Fruit fly (Drosophila melanogaster) whole organism, prepupa: ENCODE data around the gene pyd.

Experiments used
- Blimp-1 ChIP-seq: fragments of 200-800 bp; sonication (Bioruptor generic); optimal IDR thresholded peaks from 3 replicates; lab custom pipeline; 2017; ENCODE audit warnings: missing biosample characterization, missing genetic modification characterization, mild to moderate bottlenecking, moderate library complexity, missing genetic modification reagents
- CG10631 ChIP-seq: fragments of 200-800 bp; sonication (Bioruptor generic); optimal IDR thresholded peaks from 2 replicates; lab custom pipeline; 2016; ENCODE audit warnings: missing biosample characterization, missing genetic modification characterization
- CG11294 ChIP-seq: fragments of 200-800 bp; sonication (Bioruptor generic); IDR thresholded peaks from 2 replicates; pipeline ENCODE4 v1.3.6; 2022; ENCODE audit warnings: missing biosample characterization, missing genetic modification characterization
- CG11762 ChIP-seq: fragments of 200-800 bp; sonication (Bioruptor generic); optimal IDR thresholded peaks from 3 replicates; lab custom pipeline; 2016; ENCODE audit warnings: missing biosample characterization, missing genetic modification characterization; ENCODE audit not compliant: insufficient read depth
- CG11902 ChIP-seq: fragments of 200-800 bp; sonication (Bioruptor generic); optimal IDR thresholded peaks from 3 replicates; lab custom pipeline; 2016; ENCODE audit warnings: missing biosample characterization, missing genetic modification characterization
- CG15336 ChIP-seq: fragments of 200-800 bp; sonication (Bioruptor generic); IDR thresholded peaks from 2 replicates; pipeline ENCODE4 v1.3.6; 2022; ENCODE audit warnings: missing biosample characterization, missing genetic modification characterization
- CG1621 ChIP-seq: fragments of 200-800 bp; sonication (Bioruptor generic); optimal IDR thresholded peaks from 3 replicates; lab custom pipeline; 2018; ENCODE audit warnings: missing biosample characterization, mild to moderate bottlenecking, missing genetic modification characterization
- CG16779 ChIP-seq: fragments of 200-800 bp; sonication (Bioruptor generic); optimal IDR thresholded peaks from 3 replicates; lab custom pipeline; 2017; ENCODE audit warnings: missing biosample characterization, mild to moderate bottlenecking, missing genetic modification characterization
- CG3032 ChIP-seq: fragments of 200-800 bp; optimal IDR thresholded peaks from 2 replicates; lab custom pipeline; 2019; ENCODE audit warnings: missing biosample characterization, mild to moderate bottlenecking, missing genetic modification characterization, moderate library complexity
- CG31627 ChIP-seq: fragments of 200-800 bp; sonication (Bioruptor generic); optimal IDR thresholded peaks from 3 replicates; lab custom pipeline; 2016; ENCODE audit warnings: missing biosample characterization, missing genetic modification characterization
- CG32006 ChIP-seq: fragments of 200-800 bp; sonication (Bioruptor generic); optimal IDR thresholded peaks from 3 replicates; lab custom pipeline; 2017; ENCODE audit warnings: missing biosample characterization, mild to moderate bottlenecking, missing genetic modification characterization
- CG34406 ChIP-seq: fragments of 200-800 bp; sonication (Bioruptor generic); optimal IDR thresholded peaks from 3 replicates; lab custom pipeline; 2016; ENCODE audit warnings: missing biosample characterization, missing genetic modification characterization
- CG3919 ChIP-seq: fragments of 200-800 bp; sonication (Bioruptor generic); optimal IDR thresholded peaks from 3 replicates; lab custom pipeline; 2016; ENCODE audit warnings: missing biosample characterization, missing genetic modification characterization
- CG4318 ChIP-seq: fragments of 200-800 bp; sonication (Bioruptor generic); optimal IDR thresholded peaks from 3 replicates; lab custom pipeline; 2017; ENCODE audit warnings: missing biosample characterization, mild to moderate bottlenecking, missing genetic modification characterization
- CG6163 ChIP-seq: fragments of 200-800 bp; sonication (Bioruptor generic); IDR thresholded peaks from 3 replicates; pipeline ENCODE4 v1.3.6; 2022; ENCODE audit warnings: missing biosample characterization, missing genetic modification characterization
- CG6276 ChIP-seq: fragments of 200-800 bp; sonication (Bioruptor generic); optimal IDR thresholded peaks from 2 replicates; lab custom pipeline; 2017; ENCODE audit warnings: missing biosample characterization, mild to moderate bottlenecking, missing genetic modification characterization
- CG6792 ChIP-seq: fragments of 200-800 bp; sonication (Bioruptor generic); optimal IDR thresholded peaks from 3 replicates; lab custom pipeline; 2016; ENCODE audit warnings: missing biosample characterization, missing genetic modification characterization
- CG6854 ChIP-seq: fragments of 200-800 bp; sonication (Bioruptor generic); optimal IDR thresholded peaks from 2 replicates; lab custom pipeline; 2017; ENCODE audit warnings: missing biosample characterization, mild to moderate bottlenecking, missing genetic modification characterization
- CG8319 ChIP-seq: fragments of 200-800 bp; sonication (Bioruptor generic); optimal IDR thresholded peaks from 3 replicates; lab custom pipeline; 2016; ENCODE audit warnings: missing biosample characterization, missing genetic modification characterization
- CG8632 ChIP-seq: fragments of 200-800 bp; sonication (Bioruptor generic); optimal IDR thresholded peaks from 3 replicates; lab custom pipeline; 2016; ENCODE audit warnings: missing biosample characterization, missing genetic modification characterization
- CG9139 ChIP-seq: fragments of 200-800 bp; sonication (Bioruptor generic); optimal IDR thresholded peaks from 3 replicates; lab custom pipeline; 2017; ENCODE audit warnings: missing biosample characterization, mild to moderate bottlenecking, missing genetic modification characterization
- Eip75B ChIP-seq: fragments of 200-800 bp; sonication (Bioruptor generic); optimal IDR thresholded peaks from 3 replicates; lab custom pipeline; 2016; ENCODE audit warnings: missing biosample characterization, missing genetic modification characterization
- Eip78C ChIP-seq: fragments of 200-800 bp; sonication (Bioruptor generic); peaks from one replicate; lab custom pipeline; 2016; ENCODE audit warnings: missing biosample characterization, missing genetic modification characterization
- Eip93F ChIP-seq: fragments of 200-800 bp; sonication (Bioruptor generic); optimal IDR thresholded peaks from 2 replicates; lab custom pipeline; 2016; ENCODE audit warnings: missing biosample characterization, mild to moderate bottlenecking, missing genetic modification characterization
- Ets21C ChIP-seq: fragments of 200-800 bp; sonication (Bioruptor generic); optimal IDR thresholded peaks from 3 replicates; lab custom pipeline; 2016; ENCODE audit warnings: missing biosample characterization, missing genetic modification characterization
- Gug ChIP-seq: fragments of 200-800 bp; sonication (Bioruptor generic); IDR thresholded peaks from 2 replicates; pipeline ENCODE4 v1.3.6; 2022; ENCODE audit warnings: missing biosample characterization, missing genetic modification characterization
- Hr39 ChIP-seq: fragments of 200-800 bp; sonication (Bioruptor generic); optimal IDR thresholded peaks from 2 replicates; lab custom pipeline; 2016; ENCODE audit warnings: missing biosample characterization, missing genetic modification characterization
- Hr4 ChIP-seq: fragments of 200-800 bp; sonication (Bioruptor generic); optimal IDR thresholded peaks from 3 replicates; lab custom pipeline; 2016; ENCODE audit warnings: missing biosample characterization, missing genetic modification characterization
- Lpt ChIP-seq: fragments of 200-800 bp; sonication (Bioruptor generic); optimal IDR thresholded peaks from 3 replicates; lab custom pipeline; 2016; ENCODE audit warnings: missing biosample characterization, missing genetic modification characterization
- Met ChIP-seq: fragments of 200-800 bp; sonication (Bioruptor generic); optimal IDR thresholded peaks from 3 replicates; lab custom pipeline; 2016; ENCODE audit warnings: missing biosample characterization, missing genetic modification characterization
- Smox ChIP-seq: fragments of 200-800 bp; sonication (Bioruptor generic); optimal IDR thresholded peaks from 3 replicates; lab custom pipeline; 2016; ENCODE audit warnings: missing biosample characterization, missing genetic modification characterization
- Sox102F ChIP-seq: fragments of 200-800 bp; sonication (Bioruptor generic); optimal IDR thresholded peaks from 2 replicates; lab custom pipeline; 2016; ENCODE audit warnings: missing biosample characterization, mild to moderate bottlenecking, missing genetic modification characterization
- achi ChIP-seq: fragments of 200-800 bp; sonication (Bioruptor generic); optimal IDR thresholded peaks from 3 replicates; lab custom pipeline; 2016; ENCODE audit warnings: missing biosample characterization, missing genetic modification characterization
- acj6 ChIP-seq: fragments of 200-800 bp; sonication (Bioruptor generic); optimal IDR thresholded peaks from 3 replicates; lab custom pipeline; 2016; ENCODE audit warnings: missing biosample characterization, missing genetic modification characterization
- cyc ChIP-seq: fragments of 200-800 bp; sonication (Bioruptor generic); optimal IDR thresholded peaks from 3 replicates; lab custom pipeline; 2016; ENCODE audit warnings: missing biosample characterization, missing genetic modification characterization
- esn ChIP-seq: fragments of 200-800 bp; sonication (Bioruptor generic); optimal IDR thresholded peaks from 2 replicates; lab custom pipeline; 2016; ENCODE audit warnings: missing biosample characterization, mild to moderate bottlenecking, missing genetic modification characterization, moderate library complexity
- fd85E ChIP-seq: fragments of 200-800 bp; sonication (Bioruptor generic); optimal IDR thresholded peaks from 3 replicates; lab custom pipeline; 2016; ENCODE audit warnings: missing biosample characterization, missing genetic modification characterization
- fkh ChIP-seq: fragments of 200-800 bp; sonication (Bioruptor generic); optimal IDR thresholded peaks from 3 replicates; lab custom pipeline; 2017; ENCODE audit warnings: missing biosample characterization, mild to moderate bottlenecking, missing genetic modification characterization, moderate library complexity
- lz ChIP-seq: fragments of 200-800 bp; sonication (Bioruptor generic); optimal IDR thresholded peaks from 3 replicates; lab custom pipeline; 2016; ENCODE audit warnings: missing biosample characterization, missing genetic modification characterization
- net ChIP-seq: fragments of 200-800 bp; sonication (Bioruptor generic); optimal IDR thresholded peaks from 3 replicates; lab custom pipeline; 2016; ENCODE audit warnings: missing biosample characterization, missing genetic modification characterization
- pdm3 ChIP-seq: fragments of 200-800 bp; sonication (Bioruptor generic); optimal IDR thresholded peaks from 3 replicates; lab custom pipeline; 2016; ENCODE audit warnings: missing biosample characterization, missing genetic modification characterization
- salr ChIP-seq, 2 experiments: fragments of 200-800 bp; sonication (Bioruptor generic); optimal IDR thresholded peaks; 3 replicates each; lab custom pipeline; 2016 to 2018; ENCODE audit warnings: missing biosample characterization in 2 of 2, missing genetic modification characterization in 2 of 2, mild to moderate bottlenecking in 1 of 2
- spab ChIP-seq: fragments of 200-800 bp; sonication (Bioruptor generic); optimal IDR thresholded peaks from 2 replicates; lab custom pipeline; 2017; ENCODE audit warnings: missing biosample characterization, mild to moderate bottlenecking, missing genetic modification characterization, missing genetic modification reagents
- ss ChIP-seq, 2 experiments: fragments of 200-800 bp; sonication (Bioruptor generic); optimal IDR thresholded peaks; 2 replicates in 1 of 2; 3 replicates in 1 of 2; lab custom pipeline; 2017 to 2018; ENCODE audit warnings: mild to moderate bottlenecking in 2 of 2, missing biosample characterization in 2 of 2, missing genetic modification characterization in 2 of 2, moderate library complexity in 1 of 2
- svp ChIP-seq: fragments of 200-800 bp; sonication (Bioruptor generic); peaks from one replicate; lab custom pipeline; 2016; ENCODE audit warnings: missing biosample characterization, missing genetic modification characterization
- topi ChIP-seq: fragments of 200-800 bp; sonication (Bioruptor generic); optimal IDR thresholded peaks from 3 replicates; lab custom pipeline; 2016; ENCODE audit warnings: missing biosample characterization, missing genetic modification characterization
- vri ChIP-seq: fragments of 200-800 bp; sonication (Bioruptor generic); optimal IDR thresholded peaks from 3 replicates; lab custom pipeline; 2016; ENCODE audit warnings: missing biosample characterization, mild to moderate bottlenecking, missing genetic modification characterization

pyd gene

DNA sequence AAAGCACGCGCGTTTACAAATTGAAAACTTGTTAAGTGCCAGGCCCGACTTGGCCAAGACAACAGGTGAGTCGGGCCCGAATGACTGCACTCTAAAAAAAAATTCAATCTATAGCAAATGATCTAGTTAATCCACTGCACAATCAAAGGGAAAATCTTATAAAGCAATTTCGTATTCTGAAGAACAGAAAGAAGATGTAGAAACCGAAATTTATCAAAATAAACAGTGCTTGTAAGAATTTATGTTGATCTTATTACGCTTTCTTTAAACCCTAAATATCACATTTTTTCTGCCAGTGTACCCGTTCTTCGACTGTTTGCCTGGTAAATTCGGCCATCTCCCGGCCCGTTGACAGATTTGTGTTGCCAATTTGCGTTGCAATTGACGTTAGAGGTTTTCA is 35.0 kb downstream of the pyd start (continued):
- TF ChIP-seq CG4318 (peak; percentile 58), Ets21C (GFP tag; lab: Kevin White, UChicago) (peak; percentile 49), CG15336 (GFP tag; lab: Robert Waterston, UW) (peak; percentile 86), Blimp-1 (no peak), Gug (GFP tag; lab: Robert Waterston, UW) (peak; percentile 62), CG3032 (tag; lab: Kevin White, UChicago) (peak; percentile 18), CG10631 (GFP tag; lab: Kevin White, UChicago) (peak; percentile 46), CG6163 (GFP tag; lab: Robert Waterston, UW) (peak; percentile 82), salr (GFP tag; optimal IDR thresholded peaks at IDR 0.05; lab: Kevin White, UChicago) (peak in 1 of 2 experiments; percentile 59), CG8632 (GFP tag; lab: Kevin White, UChicago) (peak; percentile 36), CG32006 (GFP tag; lab: Kevin White, UChicago) (peak; percentile 87), Eip78C (peak; percentile 88), ss (GFP tag; optimal IDR thresholded peaks at IDR 0.05; lab: Kevin White, UChicago) (no peak), CG6792 (peak; percentile 67), Hr39 (GFP tag; lab: Kevin White, UChicago) (peak; percentile 74), fd85E (GFP tag; lab: Kevin White, UChicago) (peak; percentile 11), cyc (GFP tag; lab: Kevin White, UChicago) (peak; percentile 53), CG9139 (no peak), Eip93F (GFP tag; lab: Kevin White, UChicago) (no peak), CG3919 (peak; percentile 70)

DNA sequence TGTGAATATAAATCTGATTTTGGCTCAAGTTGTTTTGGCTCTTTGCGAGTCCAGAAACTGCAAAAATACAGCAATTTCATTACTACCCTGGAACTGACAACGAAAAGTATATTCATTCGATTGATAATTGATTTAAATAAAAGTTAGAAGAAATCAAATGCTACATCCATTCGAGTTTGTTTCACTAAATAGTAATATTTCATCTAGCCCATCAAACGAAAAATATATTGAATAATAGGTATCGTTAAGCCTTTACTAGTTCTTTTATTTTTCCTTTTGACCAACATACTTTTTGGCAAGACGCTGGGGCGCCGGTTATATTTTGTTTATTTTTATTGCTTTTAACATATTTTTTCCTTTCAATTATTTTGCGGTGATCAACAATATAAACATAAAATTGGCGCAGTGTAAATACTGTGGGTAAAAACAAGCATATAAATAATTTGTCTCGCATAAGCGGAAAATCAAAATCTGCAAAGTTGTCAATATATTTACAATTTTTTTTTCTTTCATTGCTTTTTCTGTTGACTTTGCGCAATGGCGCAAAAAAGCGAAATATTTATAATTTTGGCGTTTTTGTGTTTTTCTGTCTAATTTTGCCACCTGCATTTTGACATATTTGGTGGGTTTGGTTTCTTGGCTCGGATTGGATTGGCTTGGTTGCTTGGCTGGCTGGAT is 38.6 kb downstream of the pyd start:
- peak; percentile 85 for TF ChIP-seq Eip78C
- no peak for TF ChIP-seq spab (GFP tag; lab: Kevin White, UChicago)
- peak; percentile 26 for TF ChIP-seq Eip75B (GFP tag; lab: Kevin White, UChicago)
- TF ChIP-seq CG3032 (tag; lab: Kevin White, UChicago) = no peak
- peak; percentile 32 for TF ChIP-seq Sox102F (GFP tag; lab: Kevin White, UChicago)
- peak; percentile 35 for TF ChIP-seq net (GFP tag; lab: Kevin White, UChicago)
- TF ChIP-seq Smox = peak; percentile 37
- peak; percentile 43 for TF ChIP-seq lz (GFP tag; lab: Kevin White, UChicago)
- TF ChIP-seq CG6163 (GFP tag; lab: Robert Waterston, UW) = peak; percentile 18; the same call in 2 of the 3 replicates
- TF ChIP-seq vri (GFP tag; lab: Kevin White, UChicago) = peak; percentile 11
- TF ChIP-seq CG6854 (GFP tag; lab: Kevin White, UChicago) = no peak
- peak; percentile 52 for TF ChIP-seq CG31627
- TF ChIP-seq fkh (GFP tag; lab: Kevin White, UChicago) = no peak
- TF ChIP-seq CG8319 (GFP tag; lab: Kevin White, UChicago) = peak; percentile 9
- peak; percentile 4 for TF ChIP-seq CG8632 (GFP tag; lab: Kevin White, UChicago)
- peak; percentile 68 for TF ChIP-seq esn (GFP tag; lab: Kevin White, UChicago)
- TF ChIP-seq Met (GFP tag; lab: Kevin White, UChicago) = peak; percentile 62
- TF ChIP-seq Hr39 (GFP tag; lab: Kevin White, UChicago) = peak; percentile 61
- TF ChIP-seq CG34406 (GFP tag; lab: Kevin White, UChicago) = peak; percentile 47
- no peak for TF ChIP-seq Lpt (GFP tag; lab: Kevin White, UChicago)
- peak; percentile 58 for TF ChIP-seq pdm3 (GFP tag; lab: Kevin White, UChicago)
- TF ChIP-seq CG16779 (tag; lab: Kevin White, UChicago) = no peak
- TF ChIP-seq achi (GFP tag; lab: Kevin White, UChicago) = peak; percentile 44
- no peak for TF ChIP-seq ss (GFP tag; optimal IDR thresholded peaks at IDR 0.05; lab: Kevin White, UChicago)
- peak; percentile 58 for TF ChIP-seq Hr4
- 0 out of 2 replicates have a peak, but pooled peaks have one; percentile 20 for TF ChIP-seq CG11294 (GFP tag; lab: Robert Waterston, UW)
- TF ChIP-seq Gug (GFP tag; lab: Robert Waterston, UW) = 0 out of 2 replicates have a peak, but pooled peaks have one; percentile 33
- peak; percentile 47 for TF ChIP-seq acj6
- peak; percentile 56 for TF ChIP-seq topi
- TF ChIP-seq CG6276 (GFP tag; lab: Kevin White, UChicago) = peak; percentile 54
- TF ChIP-seq CG1621 (tag; lab: Kevin White, UChicago) = no peak
- peak; percentile 72 for TF ChIP-seq CG15336 (GFP tag; lab: Robert Waterston, UW)
- no peak for TF ChIP-seq CG11902
- TF ChIP-seq CG6792 = peak; percentile 41
- no peak for TF ChIP-seq CG9139
- TF ChIP-seq CG10631 (GFP tag; lab: Kevin White, UChicago) = no peak
- no peak for TF ChIP-seq CG11762 (GFP tag; lab: Kevin White, UChicago)
- no peak for TF ChIP-seq CG4318
- peak; percentile 45 for TF ChIP-seq svp (GFP tag; lab: Kevin White, UChicago)
